Worm (Caenorhabditis elegans) whole organism, L1 larva: ENCODE results near the gene ZC504.1.

ENCODE experiments used
- pqm-1 ChIP-seq: sonication (generic microtip); optimal IDR thresholded peaks from 3 replicates; lab custom pipeline; 2017; ENCODE audit warnings: missing biosample characterization, missing genetic modification characterization
- skn-1 ChIP-seq: fragments of 150-350 bp; optimal IDR thresholded peaks from 2 replicates; lab custom pipeline; 2014; ENCODE audit warnings: missing biosample characterization, missing genetic modification characterization
- unc-30 ChIP-seq: sonication (generic microtip); optimal IDR thresholded peaks from 2 replicates; lab custom pipeline; 2017; ENCODE audit warnings: missing biosample characterization, missing genetic modification characterization

DNA sequence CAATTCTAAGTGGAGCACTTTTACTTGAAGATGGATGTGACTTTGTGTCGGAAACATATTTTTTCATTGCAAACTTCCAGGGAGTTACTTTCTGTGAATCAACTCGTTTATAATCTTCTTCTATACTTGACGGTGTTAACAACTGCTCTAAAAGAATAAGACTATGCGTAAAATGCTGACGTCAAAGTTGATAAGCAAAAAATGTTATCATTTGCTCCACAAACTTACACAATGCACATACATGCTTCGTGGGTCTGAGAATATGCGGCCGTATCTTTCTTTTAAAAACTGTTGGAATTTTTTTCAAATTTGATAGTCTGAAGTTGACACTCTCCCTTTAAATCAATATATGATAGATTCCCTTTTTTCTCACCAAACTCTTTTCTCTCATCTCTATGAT lies 11.8 kb upstream of the ZC504.1 start:
- TF ChIP-seq pqm-1 (tag; lab: Kevin White, UChicago) (no peak), skn-1 (tag; lab: Kevin White, UChicago) (no peak), unc-30 (no peak)
